Worm (Caenorhabditis elegans) whole organism, L2 larva: ENCODE measurements around the gene H17B01.5.
"Not testable (repeated sequence)": the region's sequence is repeated elsewhere in the genome, so short reads cannot be mapped to it uniquely, and the experiment has no call there.

Experiments used
- C34F6.9 ChIP-seq: fragments of 150-350 bp; optimal IDR thresholded peaks from 2 replicates; lab custom pipeline; 2014; ENCODE audit warnings: missing biosample characterization, missing genetic modification characterization
- R02D3.7 ChIP-seq: fragments of 150-350 bp; optimal IDR thresholded peaks from 2 replicates; lab custom pipeline; 2014; ENCODE audit warnings: missing biosample characterization, missing genetic modification characterization
- ZK546.5 ChIP-seq: sonication (generic microtip); optimal IDR thresholded peaks from 2 replicates; lab custom pipeline; 2017; ENCODE audit warnings: missing biosample characterization, missing genetic modification characterization
- aly-2 ChIP-seq: fragments of 150-350 bp; optimal IDR thresholded peaks from 2 replicates; lab custom pipeline; 2014; ENCODE audit warnings: missing biosample characterization, missing genetic modification characterization
- ceh-16 ChIP-seq: fragments of 150-350 bp; optimal IDR thresholded peaks from 2 replicates; lab custom pipeline; 2014; ENCODE audit warnings: missing biosample characterization, missing genetic modification characterization
- ceh-82 ChIP-seq: fragments of 150-350 bp; optimal IDR thresholded peaks from 2 replicates; lab custom pipeline; 2014; ENCODE audit warnings: missing biosample characterization, missing genetic modification characterization
- crh-2 ChIP-seq: sonication (generic microtip); optimal IDR thresholded peaks from 2 replicates; lab custom pipeline; 2017; ENCODE audit warnings: missing biosample characterization, missing genetic modification characterization
- dmd-4 ChIP-seq: sonication (generic microtip); optimal IDR thresholded peaks from 2 replicates; lab custom pipeline; 2017; ENCODE audit warnings: missing biosample characterization, missing genetic modification characterization
- fos-1 ChIP-seq: fragments of 150-350 bp; optimal IDR thresholded peaks from 2 replicates; lab custom pipeline; 2014; ENCODE audit warnings: missing biosample characterization, missing genetic modification characterization
- gmeb-1 ChIP-seq: fragments of 150-350 bp; optimal IDR thresholded peaks from 2 replicates; lab custom pipeline; 2014; ENCODE audit warnings: missing biosample characterization, missing genetic modification characterization
- lin-13 ChIP-seq: fragments of 150-350 bp; optimal IDR thresholded peaks from 2 replicates; lab custom pipeline; 2014; ENCODE audit warnings: missing biosample characterization, missing genetic modification reagents, missing genetic modification characterization
- lsy-2 ChIP-seq, 2 experiments: fragments of 150-350 bp in 1 of 2; sonication (generic microtip) in 1 of 2; optimal IDR thresholded peaks; 2 replicates each; lab custom pipeline; 2014 to 2017; ENCODE audit warnings: missing biosample characterization in 2 of 2, missing genetic modification characterization in 2 of 2
- mbf-1 ChIP-seq: sonication (generic microtip); optimal IDR thresholded peaks from 2 replicates; lab custom pipeline; 2017; ENCODE audit warnings: missing biosample characterization, missing genetic modification characterization
- nhr-10 ChIP-seq: sonication (generic microtip); optimal IDR thresholded peaks from 2 replicates; lab custom pipeline; 2017; ENCODE audit warnings: missing biosample characterization, missing genetic modification characterization
- nhr-12 ChIP-seq: fragments of 150-350 bp; optimal IDR thresholded peaks from 2 replicates; lab custom pipeline; 2014; ENCODE audit warnings: missing biosample characterization, missing genetic modification characterization
- nhr-129 ChIP-seq: fragments of 150-350 bp; optimal IDR thresholded peaks from 2 replicates; lab custom pipeline; 2014; ENCODE audit warnings: missing biosample characterization, missing genetic modification characterization
- nhr-21 ChIP-seq: fragments of 150-350 bp; optimal IDR thresholded peaks from 2 replicates; lab custom pipeline; 2014; ENCODE audit warnings: missing biosample characterization, missing genetic modification characterization
- nhr-23 ChIP-seq: fragments of 150-350 bp; optimal IDR thresholded peaks from 2 replicates; lab custom pipeline; 2014; ENCODE audit warnings: missing biosample characterization, missing genetic modification reagents, missing genetic modification characterization
- nhr-237 ChIP-seq: fragments of 150-350 bp; optimal IDR thresholded peaks from 2 replicates; lab custom pipeline; 2014; ENCODE audit warnings: missing biosample characterization, missing genetic modification characterization
- nhr-6 ChIP-seq: fragments of 150-350 bp; optimal IDR thresholded peaks from 2 replicates; lab custom pipeline; 2014; ENCODE audit warnings: missing biosample characterization, missing genetic modification characterization
- peb-1 ChIP-seq: fragments of 150-350 bp; optimal IDR thresholded peaks from 2 replicates; lab custom pipeline; 2014; ENCODE audit warnings: missing biosample characterization, missing genetic modification characterization
- sem-4 ChIP-seq: fragments of 150-350 bp; optimal IDR thresholded peaks from 2 replicates; lab custom pipeline; 2014; ENCODE audit warnings: missing biosample characterization, missing genetic modification reagents, missing genetic modification characterization
- skn-1 ChIP-seq: sonication (generic microtip); optimal IDR thresholded peaks from 2 replicates; lab custom pipeline; 2017; ENCODE audit warnings: missing biosample characterization, missing genetic modification characterization
- sma-3 ChIP-seq: sonication (generic microtip); optimal IDR thresholded peaks from 2 replicates; lab custom pipeline; 2016; ENCODE audit warnings: missing genetic modification reagents, missing genetic modification characterization, missing compliant biosample characterization
- sma-9 ChIP-seq, 2 experiments: fragments of 150-350 bp in 1 of 2; sonication (generic microtip) in 1 of 2; optimal IDR thresholded peaks; 2 replicates each; lab custom pipeline; 2014 to 2016; ENCODE audit warnings: missing genetic modification characterization in 2 of 2, mild to moderate bottlenecking in 1 of 2, missing biosample characterization in 1 of 2, missing compliant biosample characterization in 1 of 2, missing genetic modification reagents in 1 of 2, moderate library complexity in 1 of 2
- snpc-4 ChIP-seq: fragments of 150-350 bp; optimal IDR thresholded peaks from 2 replicates; lab custom pipeline; 2014; ENCODE audit warnings: missing biosample characterization, missing genetic modification characterization
- unc-55 ChIP-seq: fragments of 150-350 bp; sonication (generic microtip); optimal IDR thresholded peaks from 3 replicates; lab custom pipeline; 2014; ENCODE audit warnings: missing biosample characterization, missing genetic modification reagents, missing genetic modification characterization
- zag-1 ChIP-seq: fragments of 150-350 bp; optimal IDR thresholded peaks from 2 replicates; lab custom pipeline; 2014; ENCODE audit warnings: missing biosample characterization, missing genetic modification characterization
- ztf-4 ChIP-seq: fragments of 150-350 bp; optimal IDR thresholded peaks from 2 replicates; lab custom pipeline; 2014; ENCODE audit warnings: missing biosample characterization, missing genetic modification characterization

H17B01.5 gene

DNA sequence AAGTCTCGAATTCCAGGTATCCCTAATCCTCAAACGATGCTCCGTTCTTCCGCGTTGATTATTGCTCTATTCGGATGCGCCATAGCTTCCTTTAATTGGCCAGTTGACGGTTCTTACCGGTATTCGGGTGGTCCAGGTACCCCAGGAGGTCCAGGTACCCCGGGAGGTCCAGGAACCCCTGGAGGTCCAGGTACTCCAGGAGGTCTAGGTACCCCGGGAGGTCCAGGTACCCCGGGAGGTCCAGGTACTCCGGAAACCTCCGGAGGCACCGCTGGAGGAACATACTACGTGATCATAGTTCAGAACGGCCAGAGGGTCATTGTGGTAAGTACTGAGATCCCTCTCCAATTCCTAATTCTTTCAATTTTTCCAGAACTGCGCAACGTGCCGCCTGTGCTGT, 5.7 kb downstream of the H17B01.5 start, which contains the start of gene Y51H7C.1:
Gene Y51H7C.1, plus strand, starts transcription at position 17 of the 400 bp plus-strand sequence.
- not testable (repeated sequence) for TF ChIP-seq dmd-4 (tag; lab: Kevin White, UChicago); sma-3; ceh-16

DNA sequence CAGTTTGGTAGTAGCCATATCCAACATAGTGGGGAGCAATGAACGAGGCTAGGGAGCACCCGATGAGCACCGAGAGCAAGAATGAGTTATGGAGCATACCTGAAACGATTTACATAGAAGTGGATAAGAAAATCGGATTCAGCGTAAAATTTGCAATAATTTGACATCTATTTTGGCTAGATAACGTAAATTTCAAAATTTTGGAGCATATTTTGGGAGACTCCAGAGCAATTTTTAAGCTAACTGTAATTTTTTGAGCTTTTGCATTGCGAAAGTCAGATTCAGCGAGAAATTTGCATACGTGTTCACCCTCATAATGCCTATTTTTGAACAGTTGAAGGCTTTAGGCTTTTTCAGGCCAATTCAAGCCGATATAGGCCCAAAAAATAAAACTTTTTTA, 6.9 kb downstream of the H17B01.5 start, which contains the start of gene Y51H7C.13:
Gene Y51H7C.13, minus strand, starts transcription at position 101 of the 400 bp plus-strand sequence.
- TF ChIP-seq crh-2 (tag; lab: Kevin White, UChicago) = no peak
- no peak for TF ChIP-seq sem-4 (tag; lab: Kevin White, UChicago)
- no peak for TF ChIP-seq nhr-10 (tag; lab: Kevin White, UChicago)
- no peak for TF ChIP-seq ceh-16
- TF ChIP-seq lin-13 (GFP tag; lab: Kevin White, UChicago) = no peak
- no peak for TF ChIP-seq sma-9 (GFP tag; optimal IDR thresholded peaks at IDR 0.05; lab: Kevin White, UChicago)
- TF ChIP-seq sma-9 (tag; optimal IDR thresholded peaks at IDR 0.05; lab: Kevin White, UChicago) = no peak
- no peak for TF ChIP-seq sma-3
- no peak for TF ChIP-seq ceh-82 (tag; lab: Kevin White, UChicago)
- no peak for TF ChIP-seq nhr-21
- no peak for TF ChIP-seq lsy-2 (tag; optimal IDR thresholded peaks at IDR 0.05; lab: Kevin White, UChicago)
- no peak for TF ChIP-seq snpc-4
- TF ChIP-seq nhr-12 (tag; lab: Kevin White, UChicago) = no peak
- no peak for TF ChIP-seq zag-1 (tag; lab: Kevin White, UChicago)
- TF ChIP-seq aly-2 (tag; lab: Kevin White, UChicago) = no peak
- TF ChIP-seq skn-1 = no peak
- TF ChIP-seq gmeb-1 (tag; lab: Kevin White, UChicago) = no peak
- TF ChIP-seq R02D3.7 (tag; lab: Kevin White, UChicago) = no peak
- no peak for TF ChIP-seq fos-1 (tag; lab: Kevin White, UChicago)
- no peak for TF ChIP-seq ztf-4 (tag; lab: Kevin White, UChicago)
- no peak for TF ChIP-seq ZK546.5

DNA sequence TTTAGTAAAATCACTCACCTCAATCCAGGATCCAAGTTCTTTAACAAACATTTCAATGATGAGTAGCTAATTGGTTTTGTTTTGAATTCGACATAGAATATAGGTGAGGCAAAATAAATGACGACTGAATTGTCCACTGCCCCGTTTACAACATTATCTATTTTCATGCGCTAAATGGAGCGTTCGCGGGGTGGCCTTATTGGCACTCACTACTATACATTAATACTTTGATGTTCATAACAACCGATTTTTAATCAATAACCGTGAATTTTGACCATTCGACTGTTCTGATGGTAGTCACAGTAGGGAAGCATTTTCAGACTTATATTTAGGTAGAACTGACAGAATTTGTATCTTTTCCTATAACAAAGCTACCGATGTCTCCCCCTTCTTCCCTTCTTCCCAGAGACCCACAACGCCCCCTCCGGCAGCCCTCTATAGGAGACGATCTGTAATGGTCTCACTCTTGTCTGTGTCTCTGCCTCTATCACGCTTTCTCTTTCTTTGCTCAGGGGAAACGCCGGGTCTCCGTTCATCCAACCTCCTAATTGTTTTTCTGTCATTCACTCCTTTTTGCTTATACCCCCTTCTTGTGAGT, 26.6 kb downstream of the H17B01.5 start, which contains the start of gene Y51H7C.12:
Gene Y51H7C.12, minus strand, starts transcription at position 51 of the 598 bp plus-strand sequence.
- TF ChIP-seq ZK546.5; nhr-12 (tag; lab: Kevin White, UChicago); nhr-6: not testable (repeated sequence)
- TF ChIP-seq, all 48 proteins: peak for 0; not testable (repeated sequence) for 48

DNA sequence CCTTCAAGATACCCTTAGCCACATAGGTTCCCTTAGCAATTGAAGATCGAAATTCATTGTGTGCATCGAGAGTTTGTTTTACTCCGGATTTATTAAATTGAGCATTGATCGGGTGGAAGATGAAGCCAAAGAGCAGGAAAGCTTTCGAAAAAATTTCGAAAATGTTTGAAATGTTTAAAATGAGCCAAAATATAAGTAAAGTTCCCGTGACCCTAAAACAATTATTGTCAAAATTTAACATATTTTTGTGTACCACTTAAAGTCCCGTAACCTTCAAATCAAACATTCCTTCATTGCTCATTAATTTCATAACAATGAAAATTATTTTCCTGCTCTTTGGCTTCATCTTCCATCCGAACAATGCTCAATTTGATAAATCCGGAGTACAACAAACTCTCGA, 28.5 kb downstream of the H17B01.5 start, which contains the start of gene scl-17:
Gene scl-17, plus strand, starts transcription at position 301 of the 400 bp plus-strand sequence.
- TF ChIP-seq nhr-6 = no peak
- no peak for TF ChIP-seq nhr-129 (tag; lab: Kevin White, UChicago)
- no peak for TF ChIP-seq skn-1
- no peak for TF ChIP-seq fos-1 (tag; lab: Kevin White, UChicago)
- no peak for TF ChIP-seq zag-1 (tag; lab: Kevin White, UChicago)
- no peak for TF ChIP-seq mbf-1
- no peak for TF ChIP-seq peb-1 (tag; lab: Kevin White, UChicago)
- TF ChIP-seq snpc-4 = no peak
- no peak for TF ChIP-seq nhr-23

DNA sequence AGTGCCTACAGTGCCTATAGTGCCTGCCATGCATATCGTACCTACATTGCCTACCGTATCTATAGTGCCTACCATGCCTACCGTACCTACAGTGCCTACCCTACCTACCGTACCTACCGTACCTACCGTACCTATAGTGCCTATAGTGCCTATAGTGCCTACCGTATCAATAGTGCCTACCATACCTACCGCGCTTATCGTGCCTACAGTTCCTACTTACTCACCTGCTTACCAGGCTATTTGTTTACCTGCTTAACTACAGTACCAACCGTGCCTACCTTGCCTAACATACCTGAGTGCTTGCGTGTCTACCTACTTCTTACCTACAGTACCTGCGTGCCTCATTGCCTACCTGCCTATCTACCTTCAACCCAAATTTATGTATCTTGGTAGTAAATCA, 31.9 kb downstream of the H17B01.5 start:
- TF ChIP-seq dmd-4 (tag; lab: Kevin White, UChicago) (no peak), sem-4 (tag; lab: Kevin White, UChicago) (no peak), nhr-237 (tag; lab: Kevin White, UChicago) (no peak), fos-1 (tag; lab: Kevin White, UChicago) (no peak), nhr-6 (no peak)

DNA sequence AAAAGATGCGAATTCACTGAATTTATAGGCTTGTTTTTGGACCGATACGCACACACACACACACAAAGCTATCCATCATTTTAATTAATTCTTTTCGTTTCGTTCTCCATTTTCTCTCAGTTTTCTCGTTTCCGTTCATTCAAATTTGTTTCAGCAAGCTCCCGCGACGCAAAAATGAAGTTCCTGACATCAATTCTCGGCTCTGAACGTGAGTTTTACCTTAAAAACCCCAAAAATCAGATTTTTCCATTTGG, 35.1 kb downstream of the H17B01.5 start, which contains the start of gene Y51H7C.3:
Gene Y51H7C.3, plus strand, starts transcription at position 155 of the 254 bp plus-strand sequence.
- TF ChIP-seq R02D3.7 (tag; lab: Kevin White, UChicago) (no peak), ceh-82 (tag; lab: Kevin White, UChicago) (no peak)

DNA sequence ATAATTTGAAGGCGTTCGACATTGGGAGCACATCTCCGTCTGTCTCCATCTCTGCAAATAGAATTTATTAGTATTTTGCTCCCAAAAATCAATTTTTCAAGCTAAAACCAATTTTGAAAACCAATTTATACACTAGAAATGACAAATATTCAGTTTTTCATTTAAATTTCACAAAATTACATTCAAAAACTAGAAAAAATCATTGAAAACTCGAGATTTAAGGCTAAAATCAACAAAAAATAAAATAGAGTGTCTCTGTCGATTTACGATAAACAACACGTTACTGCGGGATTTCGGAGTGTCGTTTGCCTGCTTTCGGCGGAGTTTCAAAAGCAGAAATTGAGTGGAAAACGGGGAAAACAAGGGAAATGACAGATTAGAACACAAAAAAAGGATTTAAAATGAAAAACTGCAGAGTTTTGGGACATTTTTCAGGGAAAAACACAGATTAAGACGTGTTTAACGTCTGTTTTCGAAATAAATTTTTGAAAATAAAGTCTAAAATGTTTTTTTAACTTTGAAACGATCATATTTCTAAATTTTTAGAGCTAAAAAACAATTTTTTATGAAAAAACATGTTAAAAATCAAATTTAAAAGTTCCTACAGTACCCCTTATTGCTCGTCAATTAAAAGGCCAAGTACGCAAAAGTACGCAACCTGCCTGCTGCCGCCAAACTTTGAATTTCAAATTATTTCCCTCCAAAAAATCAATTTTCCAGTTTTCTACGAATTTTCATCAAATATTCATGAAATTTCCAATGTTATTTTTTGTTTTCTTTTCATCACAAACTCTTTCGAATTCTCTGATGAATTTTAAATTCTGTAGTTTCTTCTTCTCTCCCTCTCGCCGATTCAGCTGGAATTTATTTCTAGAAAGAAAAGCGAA, 35.7 kb downstream of the H17B01.5 start, which contains the start of gene nol-6:
Gene nol-6, minus strand, starts transcription at position 51 of the 887 bp plus-strand sequence.
- TF ChIP-seq gmeb-1 (tag; lab: Kevin White, UChicago) (peak; percentile 92), R02D3.7 (tag; lab: Kevin White, UChicago) (peak; percentile 88), nhr-129 (tag; lab: Kevin White, UChicago) (peak; percentile 30), lin-13 (GFP tag; lab: Kevin White, UChicago) (no peak), lsy-2 (tag; optimal IDR thresholded peaks at IDR 0.05; lab: Kevin White, UChicago) (peak; percentile 31 to 69), crh-2 (tag; lab: Kevin White, UChicago) (peak; percentile 25), ceh-82 (tag; lab: Kevin White, UChicago) (no peak), unc-55 (GFP tag; lab: Kevin White, UChicago) (peak; percentile 50), C34F6.9 (tag; lab: Kevin White, UChicago) (peak; percentile 29)
- TF ChIP-seq, all 48 proteins: peak for 7
